Worm (Caenorhabditis elegans) whole organism, young adult: Measurements from ENCODE around the gene T23B7.2.

Experiments used
- B0336.3 ChIP-seq: fragments of 200-800 bp; sonication (Bioruptor generic); IDR thresholded peaks from 2 replicates; pipeline ENCODE4 v1.3.6; 2022; ENCODE audit warnings: missing genetic modification characterization, missing compliant biosample characterization
- F22D6.2 ChIP-seq: sonication (generic microtip); optimal IDR thresholded peaks from 2 replicates; lab custom pipeline; 2016; ENCODE audit warnings: mild to moderate bottlenecking, missing genetic modification characterization, missing compliant biosample characterization
- F55B11.4 ChIP-seq: sonication (generic microtip); optimal IDR thresholded peaks from 2 replicates; lab custom pipeline; 2016; ENCODE audit warnings: missing compliant biosample characterization, missing genetic modification characterization, borderline replicate concordance; ENCODE audit not compliant: insufficient read depth
- K11D2.4 ChIP-seq: fragments of 200-800 bp; sonication (Bioruptor generic); IDR thresholded peaks from 2 replicates; pipeline ENCODE4 v1.3.6; 2022; ENCODE audit warnings: missing genetic modification reagents, missing genetic modification characterization, missing compliant biosample characterization
- K12H6.12 ChIP-seq: fragments of 200-800 bp; sonication (Bioruptor generic); optimal IDR thresholded peaks from 2 replicates; lab custom pipeline; 2018; ENCODE audit warnings: mild to moderate bottlenecking, missing genetic modification characterization, missing compliant biosample characterization
- T07F8.4 ChIP-seq: sonication (generic microtip); optimal IDR thresholded peaks from 2 replicates; lab custom pipeline; 2016; ENCODE audit warnings: mild to moderate bottlenecking, missing genetic modification characterization, moderate library complexity, missing compliant biosample characterization
- Y53F4B.3 ChIP-seq: fragments of 200-800 bp; sonication (Bioruptor generic); IDR thresholded peaks from 2 replicates; pipeline ENCODE4 v1.3.6; 2022; ENCODE audit warnings: missing genetic modification reagents, missing genetic modification characterization, missing compliant biosample characterization
- Y67H2A.10 ChIP-seq: fragments of 200-800 bp; sonication (Bioruptor generic); conservative IDR thresholded peaks from 2 replicates; pipeline ENCODE4 v1.3.6; 2022; ENCODE audit warnings: missing genetic modification reagents, missing genetic modification characterization, missing compliant biosample characterization
- ZK185.1 ChIP-seq: sonication (generic microtip); optimal IDR thresholded peaks from 2 replicates; lab custom pipeline; 2016; ENCODE audit warnings: mild to moderate bottlenecking, missing genetic modification characterization, missing compliant biosample characterization; ENCODE audit not compliant: poor library complexity, severe bottlenecking
- aptf-3 ChIP-seq: fragments of 200-800 bp; sonication (Bioruptor generic); IDR thresholded peaks from 2 replicates; pipeline ENCODE4 v1.3.6; 2022; ENCODE audit warnings: missing genetic modification characterization, missing compliant biosample characterization
- atf-7 ChIP-seq: sonication (generic microtip); optimal IDR thresholded peaks from 2 replicates; lab custom pipeline; 2017; ENCODE audit warnings: mild to moderate bottlenecking, missing genetic modification characterization, missing compliant biosample characterization
- athp-1 ChIP-seq: sonication (generic microtip); optimal IDR thresholded peaks from 2 replicates; lab custom pipeline; 2017; ENCODE audit warnings: mild to moderate bottlenecking, missing genetic modification characterization, missing compliant biosample characterization
- bed-2 ChIP-seq: fragments of 200-800 bp; sonication (Bioruptor generic); IDR thresholded peaks from 2 replicates; pipeline ENCODE4 v1.3.6; 2022; ENCODE audit warnings: missing genetic modification reagents, missing genetic modification characterization, missing compliant biosample characterization
- ccch-3 ChIP-seq: fragments of 200-800 bp; sonication (Bioruptor generic); optimal IDR thresholded peaks from 2 replicates; lab custom pipeline; 2018; ENCODE audit warnings: mild to moderate bottlenecking, missing genetic modification characterization, missing compliant biosample characterization
- cebp-2 ChIP-seq: fragments of 200-800 bp; sonication (Bioruptor generic); IDR thresholded peaks from 2 replicates; pipeline ENCODE4 v1.3.6; 2022; ENCODE audit warnings: missing genetic modification characterization, missing compliant biosample characterization
- ceh-27 ChIP-seq: fragments of 200-800 bp; sonication (Bioruptor generic); optimal IDR thresholded peaks from 2 replicates; lab custom pipeline; 2018; ENCODE audit warnings: mild to moderate bottlenecking, missing genetic modification characterization, moderate library complexity, missing compliant biosample characterization
- ceh-91 ChIP-seq: fragments of 200-800 bp; sonication (Bioruptor generic); IDR thresholded peaks from 2 replicates; pipeline ENCODE4 v1.3.6; 2022; ENCODE audit warnings: missing genetic modification reagents, missing genetic modification characterization, missing compliant biosample characterization
- egrh-3 ChIP-seq: fragments of 200-800 bp; sonication (Bioruptor generic); IDR thresholded peaks from 2 replicates; pipeline ENCODE4 v1.3.6; 2022; ENCODE audit warnings: missing genetic modification reagents, missing genetic modification characterization, missing compliant biosample characterization
- gei-17 ChIP-seq: fragments of 200-800 bp; sonication (Bioruptor generic); optimal IDR thresholded peaks from 2 replicates; lab custom pipeline; 2018; ENCODE audit warnings: mild to moderate bottlenecking, missing genetic modification characterization, missing compliant biosample characterization
- hlh-26 ChIP-seq: fragments of 200-800 bp; sonication (Bioruptor generic); conservative IDR thresholded peaks from 2 replicates; pipeline ENCODE4 v1.3.6; 2022; ENCODE audit warnings: missing genetic modification reagents, missing genetic modification characterization, missing compliant biosample characterization
- hmg-20 ChIP-seq: fragments of 200-800 bp; sonication (Bioruptor generic); IDR thresholded peaks from 2 replicates; pipeline ENCODE4 v1.3.6; 2022; ENCODE audit warnings: missing genetic modification reagents, missing genetic modification characterization, missing compliant biosample characterization
- hrde-1 ChIP-seq: sonication (generic microtip); optimal IDR thresholded peaks from 2 replicates; lab custom pipeline; 2016; ENCODE audit warnings: missing genetic modification characterization, mild to moderate bottlenecking, missing compliant biosample characterization, moderate library complexity, missing genotype, missing genetic modification reagents, borderline replicate concordance
- hsf-1 ChIP-seq: fragments of 200-800 bp; sonication (Bioruptor generic); IDR thresholded peaks from 2 replicates; pipeline ENCODE4 v1.3.6; 2022; ENCODE audit warnings: missing genetic modification reagents, missing genetic modification characterization, missing compliant biosample characterization
- lag-1 ChIP-seq: fragments of 200-800 bp; sonication (Bioruptor generic); IDR thresholded peaks from 2 replicates; pipeline ENCODE4 v1.3.6; 2022; ENCODE audit warnings: missing genetic modification reagents, missing genetic modification characterization, missing compliant biosample characterization
- let-607 ChIP-seq, 2 experiments: fragments of 200-800 bp in 1 of 2; sonication (Bioruptor generic) in 1 of 2; sonication (generic microtip) in 1 of 2; optimal IDR thresholded peaks; 2 replicates each; lab custom pipeline; 2016 to 2018; ENCODE audit warnings: mild to moderate bottlenecking in 2 of 2, missing compliant biosample characterization in 2 of 2, missing genetic modification characterization in 2 of 2, moderate library complexity in 2 of 2, missing genotype in 1 of 2
- lin-26 ChIP-seq: fragments of 200-800 bp; sonication (Bioruptor generic); IDR thresholded peaks from 2 replicates; pipeline ENCODE4 v1.3.6; 2022; ENCODE audit warnings: missing genetic modification reagents, missing genetic modification characterization, missing compliant biosample characterization
- lin-35 ChIP-seq, 3 experiments: fragments of 150-350 bp in 2 of 3; sonication (generic microtip) in 1 of 3; optimal IDR thresholded peaks; 2 replicates each; lab custom pipeline; 2014 to 2018; ENCODE audit warnings: missing biosample characterization in 3 of 3, missing genetic modification characterization in 3 of 3, missing genetic modification reagents in 3 of 3
- lin-54 ChIP-seq: fragments of 200-800 bp; sonication (Bioruptor generic); optimal IDR thresholded peaks from 2 replicates; lab custom pipeline; 2018; ENCODE audit warnings: mild to moderate bottlenecking, missing genetic modification characterization, missing compliant biosample characterization
- madf-3 ChIP-seq: fragments of 200-800 bp; sonication (Bioruptor generic); IDR thresholded peaks from 2 replicates; pipeline ENCODE4 v1.3.6; 2022; ENCODE audit warnings: missing genetic modification reagents, missing genetic modification characterization, missing compliant biosample characterization
- madf-8 ChIP-seq: fragments of 200-800 bp; sonication (Bioruptor generic); conservative IDR thresholded peaks from 2 replicates; pipeline ENCODE4 v1.3.6; 2022; ENCODE audit warnings: missing genetic modification reagents, missing genetic modification characterization, missing compliant biosample characterization
- mcd-1 ChIP-seq: fragments of 200-800 bp; sonication (Bioruptor generic); IDR thresholded peaks from 2 replicates; pipeline ENCODE4 v1.3.6; 2022; ENCODE audit warnings: missing genetic modification reagents, missing genetic modification characterization, missing compliant biosample characterization
- mes-4 ChIP-seq: sonication (generic microtip); optimal IDR thresholded peaks from 2 replicates; lab custom pipeline; 2016; ENCODE audit warnings: missing genotype, missing genetic modification characterization, missing compliant biosample characterization
- nfyb-1 ChIP-seq: fragments of 200-800 bp; sonication (Bioruptor generic); IDR thresholded peaks from 2 replicates; pipeline ENCODE4 v1.3.6; 2022; ENCODE audit warnings: missing genetic modification reagents, missing genetic modification characterization, missing compliant biosample characterization
- nhr-179 ChIP-seq: sonication (generic microtip); optimal IDR thresholded peaks from 2 replicates; lab custom pipeline; 2016; ENCODE audit warnings: mild to moderate bottlenecking, missing genetic modification characterization, missing compliant biosample characterization
- nhr-90 ChIP-seq: sonication (generic microtip); optimal IDR thresholded peaks from 2 replicates; lab custom pipeline; 2016; ENCODE audit warnings: missing genotype, mild to moderate bottlenecking, missing genetic modification characterization, missing compliant biosample characterization
- rcor-1 ChIP-seq: fragments of 200-800 bp; sonication (Bioruptor generic); IDR thresholded peaks from 2 replicates; pipeline ENCODE4 v1.3.6; 2022; ENCODE audit warnings: missing genetic modification reagents, missing genetic modification characterization, missing compliant biosample characterization
- rec-8 ChIP-seq, 2 experiments: sonication (generic microtip); optimal IDR thresholded peaks; 2 replicates each; lab custom pipeline; 2016; ENCODE audit warnings: mild to moderate bottlenecking in 2 of 2, missing genetic modification characterization in 2 of 2, missing genetic modification reagents in 2 of 2, missing genotype in 2 of 2, missing biosample characterization in 1 of 2, missing compliant biosample characterization in 1 of 2, moderate library complexity in 1 of 2
- sea-2 ChIP-seq: fragments of 200-800 bp; sonication (Bioruptor generic); IDR thresholded peaks from 2 replicates; pipeline ENCODE4 v1.3.6; 2022; ENCODE audit warnings: missing genetic modification characterization, missing compliant biosample characterization
- snpc-1.1 ChIP-seq: sonication (generic microtip); optimal IDR thresholded peaks from 2 replicates; lab custom pipeline; 2017; ENCODE audit warnings: missing genetic modification characterization, mild to moderate bottlenecking, missing compliant biosample characterization, antibody characterized with exemption, moderate library complexity, missing genotype, missing genetic modification reagents; ENCODE audit not compliant: insufficient read depth
- somi-1 ChIP-seq: fragments of 200-800 bp; sonication (Bioruptor generic); optimal IDR thresholded peaks from 2 replicates; lab custom pipeline; 2018; ENCODE audit warnings: mild to moderate bottlenecking, missing genetic modification characterization, missing compliant biosample characterization
- tbp1 ChIP-seq: fragments of 200-800 bp; sonication (Bioruptor generic); optimal IDR thresholded peaks from 2 replicates; lab custom pipeline; 2018; ENCODE audit warnings: mild to moderate bottlenecking, missing genetic modification characterization, missing compliant biosample characterization
- tbx-9 ChIP-seq: sonication (generic microtip); optimal IDR thresholded peaks from 2 replicates; lab custom pipeline; 2016; ENCODE audit warnings: borderline replicate concordance, missing genetic modification characterization, inconsistent platforms, missing compliant biosample characterization
- zfh-2 ChIP-seq: fragments of 200-800 bp; sonication (Bioruptor generic); conservative IDR thresholded peaks from 2 replicates; pipeline ENCODE4 v1.3.6; 2022; ENCODE audit warnings: missing genetic modification reagents, missing genetic modification characterization, missing compliant biosample characterization
- ztf-25 ChIP-seq: fragments of 200-800 bp; sonication (Bioruptor generic); IDR thresholded peaks from 2 replicates; pipeline ENCODE4 v1.3.6; 2022; ENCODE audit warnings: missing genetic modification reagents, missing genetic modification characterization, missing compliant biosample characterization
- ztf-26 ChIP-seq: sonication (generic microtip); optimal IDR thresholded peaks from 2 replicates; lab custom pipeline; 2017; ENCODE audit warnings: missing genetic modification characterization, missing compliant biosample characterization
- ztf-6 ChIP-seq: fragments of 200-800 bp; sonication (Bioruptor generic); IDR thresholded peaks from 2 replicates; pipeline ENCODE4 v1.3.6; 2022; ENCODE audit warnings: missing genetic modification reagents, missing genetic modification characterization, missing compliant biosample characterization

T23B7.2 gene

ce11 chrII:4870691-4871090 is 28.6 kb upstream of the T23B7.2 start, which contains the start of gene col-20:
Gene col-20, minus strand, starts transcription at chrII:4870791.
- TF ChIP-seq rec-8 (tag; optimal IDR thresholded peaks at IDR 0.05; lab: Kevin White, UChicago), result no peak
- no peak for TF ChIP-seq athp-1 (tag; lab: Kevin White, UChicago)
- no peak for TF ChIP-seq snpc-1.1
- no peak for TF ChIP-seq lag-1 (GFP tag; lab: Robert Waterston, UW)

- no peak for TF ChIP-seq madf-8 (GFP tag; lab: Robert Waterston, UW)
- no peak for TF ChIP-seq Y67H2A.10 (GFP tag; lab: Robert Waterston, UW)
- TF ChIP-seq lin-54, result no peak
- TF ChIP-seq mes-4 (tag; lab: Kevin White, UChicago), result no peak
- TF ChIP-seq gei-17, result no peak
- TF ChIP-seq sea-2 (GFP tag; lab: Robert Waterston, UW), result no peak
- no peak for TF ChIP-seq snpc-1.1
- no peak for TF ChIP-seq nfyb-1 (GFP tag; lab: Robert Waterston, UW)
- 0 out of 2 replicates have a peak, but pooled peaks have one; percentile 32 for TF ChIP-seq lin-26 (GFP tag; lab: Robert Waterston, UW)
- no peak for TF ChIP-seq K12H6.12
- no peak for TF ChIP-seq nhr-90
- TF ChIP-seq ztf-6 (GFP tag; lab: Robert Waterston, UW), result no peak
- TF ChIP-seq somi-1 (GFP tag; lab: Kevin White, UChicago), result no peak
- peak; percentile 1 for TF ChIP-seq ztf-26
- peak; percentile 93 for TF ChIP-seq zfh-2
- TF ChIP-seq T07F8.4 (tag; lab: Kevin White, UChicago), result no peak
- TF ChIP-seq lin-35 (GFP tag; optimal IDR thresholded peaks at IDR 0.05; lab: Kevin White, UChicago), result no peak
- no peak for TF ChIP-seq F22D6.2 (tag; lab: Kevin White, UChicago)
- 0 out of 2 replicates have a peak, but pooled peaks have one; percentile 11 for TF ChIP-seq hlh-26 (GFP tag; lab: Robert Waterston, UW)
- no peak for TF ChIP-seq tbp1
- no peak for TF ChIP-seq hmg-20 (GFP tag; lab: Robert Waterston, UW)
- TF ChIP-seq B0336.3 (GFP tag; lab: Robert Waterston, UW), result no peak
- no peak for TF ChIP-seq hsf-1
- TF ChIP-seq ccch-3 (GFP tag; lab: Kevin White, UChicago), result no peak
- TF ChIP-seq ceh-27, result no peak
- no peak for TF ChIP-seq let-607 (tag; optimal IDR thresholded peaks at IDR 0.05; lab: Kevin White, UChicago)
- TF ChIP-seq Y53F4B.3 (GFP tag; lab: Robert Waterston, UW), result no peak
- TF ChIP-seq ZK185.1 (tag; lab: Kevin White, UChicago), result no peak
- TF ChIP-seq atf-7, result no peak
- no peak for TF ChIP-seq aptf-3
- TF ChIP-seq K11D2.4 (GFP tag; lab: Robert Waterston, UW), result 0 out of 2 replicates have a peak, but pooled peaks have one; percentile 46
- no peak for TF ChIP-seq mcd-1 (GFP tag; lab: Robert Waterston, UW)
- no peak for TF ChIP-seq bed-2 (GFP tag; lab: Robert Waterston, UW)
- no peak for TF ChIP-seq nhr-179 (tag; lab: Kevin White, UChicago)
- no peak for TF ChIP-seq madf-3 (GFP tag; lab: Robert Waterston, UW)
- no peak for TF ChIP-seq rcor-1
- peak; percentile 89 for TF ChIP-seq egrh-3
- TF ChIP-seq cebp-2 (GFP tag; lab: Robert Waterston, UW), result no peak
- no peak for TF ChIP-seq ztf-25 (GFP tag; lab: Robert Waterston, UW)
- TF ChIP-seq F55B11.4, result no peak
- no peak for TF ChIP-seq ceh-91 (GFP tag; lab: Robert Waterston, UW)
- no peak for TF ChIP-seq hrde-1 (tag; lab: Kevin White, UChicago)
- TF ChIP-seq tbx-9 (tag; lab: Kevin White, UChicago), result no peak
These were observed 27.8 kb upstream of the T23B7.2 start for ce11 chrII:4869793-4870343.
